Worm (Caenorhabditis elegans) whole organism, L4 larva: ENCODE data around the gene snpn-1.

Experiments used
- D1046.2 ChIP-seq: fragments of 200-800 bp; sonication (Bioruptor generic); IDR thresholded peaks from 2 replicates; pipeline ENCODE4 v1.3.6; 2022; ENCODE audit warnings: missing genetic modification characterization, missing compliant biosample characterization
- F10B5.3 ChIP-seq: sonication (generic microtip); optimal IDR thresholded peaks from 2 replicates; lab custom pipeline; 2016; ENCODE audit warnings: mild to moderate bottlenecking, missing genetic modification characterization, missing compliant biosample characterization
- F37D6.2 ChIP-seq: sonication (generic microtip); optimal IDR thresholded peaks from 2 replicates; lab custom pipeline; 2016; ENCODE audit warnings: mild to moderate bottlenecking, missing genetic modification characterization, missing compliant biosample characterization
- F44E2.7 ChIP-seq: fragments of 200-800 bp; sonication (Bioruptor generic); IDR thresholded peaks from 2 replicates; pipeline ENCODE4 v2.1.2; 2022; ENCODE audit warnings: missing genetic modification characterization, missing compliant biosample characterization
- ZK546.5 ChIP-seq, 2 experiments: sonication (generic microtip); optimal IDR thresholded peaks; 2 replicates each; lab custom pipeline; 2017; ENCODE audit warnings: missing biosample characterization in 2 of 2, missing genetic modification characterization in 2 of 2
- aly-2 ChIP-seq: sonication (generic microtip); optimal IDR thresholded peaks from 2 replicates; lab custom pipeline; 2018; ENCODE audit warnings: missing biosample characterization, missing genetic modification characterization
- arid-1 ChIP-seq: fragments of 200-800 bp; sonication (Bioruptor generic); conservative IDR thresholded peaks from 2 replicates; pipeline ENCODE4 v1.3.6; 2022; ENCODE audit warnings: missing genetic modification reagents, missing genetic modification characterization, missing compliant biosample characterization
- ceh-28 ChIP-seq: fragments of 150-350 bp; optimal IDR thresholded peaks from 2 replicates; lab custom pipeline; 2014; ENCODE audit warnings: missing biosample characterization, missing genetic modification reagents, missing genetic modification characterization
- ceh-32 ChIP-seq: sonication (generic microtip); optimal IDR thresholded peaks from 2 replicates; lab custom pipeline; 2016; ENCODE audit warnings: mild to moderate bottlenecking, missing genetic modification characterization, missing compliant biosample characterization; ENCODE audit not compliant: poor library complexity
- ceh-44 ChIP-seq: fragments of 200-800 bp; sonication (Bioruptor generic); IDR thresholded peaks from 2 replicates; pipeline ENCODE4 v1.3.6; 2022; ENCODE audit warnings: missing genetic modification reagents, missing genetic modification characterization, missing compliant biosample characterization
- ceh-82 ChIP-seq: sonication (generic microtip); optimal IDR thresholded peaks from 2 replicates; lab custom pipeline; 2017; ENCODE audit warnings: missing biosample characterization, missing genetic modification characterization
- ces-1 ChIP-seq: fragments of 150-350 bp; sonication (generic microtip); optimal IDR thresholded peaks from 4 replicates; lab custom pipeline; 2014; ENCODE audit warnings: missing biosample characterization, missing genetic modification reagents, missing genetic modification characterization
- ctbp-1 ChIP-seq: fragments of 200-800 bp; sonication (Bioruptor generic); IDR thresholded peaks from 2 replicates; pipeline ENCODE4 v1.3.6; 2022; ENCODE audit warnings: missing genetic modification reagents, missing genetic modification characterization, missing compliant biosample characterization
- daf-12 ChIP-seq: fragments of 150-350 bp; optimal IDR thresholded peaks from 2 replicates; lab custom pipeline; 2014; ENCODE audit warnings: missing biosample characterization, missing genetic modification reagents, missing genetic modification characterization
- daf-16 ChIP-seq, 3 experiments: sonication (generic microtip); optimal IDR thresholded peaks; 2 replicates each; lab custom pipeline; 2016 to 2017; ENCODE audit warnings: missing genetic modification characterization in 3 of 3, missing genetic modification reagents in 3 of 3, mild to moderate bottlenecking in 2 of 3, missing compliant biosample characterization in 2 of 3, missing biosample characterization in 1 of 3, moderate library complexity in 1 of 3
- daf-19 ChIP-seq: fragments of 200-800 bp; sonication (Bioruptor generic); conservative IDR thresholded peaks from 2 replicates; pipeline ENCODE4 v1.3.6; 2022; ENCODE audit warnings: missing genetic modification characterization, missing compliant biosample characterization
- dmd-6 ChIP-seq: fragments of 200-800 bp; sonication (Bioruptor generic); IDR thresholded peaks from 2 replicates; pipeline ENCODE4 v1.3.6; 2022; ENCODE audit warnings: missing genetic modification reagents, missing genetic modification characterization, missing compliant biosample characterization
- duxl-1 ChIP-seq: sonication (generic microtip); optimal IDR thresholded peaks from 2 replicates; lab custom pipeline; 2016; ENCODE audit warnings: mild to moderate bottlenecking, missing genetic modification characterization, moderate library complexity, missing compliant biosample characterization; ENCODE audit not compliant: poor library complexity
- dve-1 ChIP-seq: sonication (generic microtip); optimal IDR thresholded peaks from 2 replicates; lab custom pipeline; 2017; ENCODE audit warnings: antibody characterized with exemption, mild to moderate bottlenecking, missing genetic modification characterization, missing compliant biosample characterization; ENCODE audit not compliant: insufficient read depth
- egl-43 ChIP-seq: fragments of 200-800 bp; sonication (Bioruptor generic); IDR thresholded peaks from 2 replicates; pipeline ENCODE4 v1.3.6; 2022; ENCODE audit warnings: missing genetic modification reagents, missing genetic modification characterization, missing compliant biosample characterization
- fkh-10 ChIP-seq: fragments of 150-350 bp; optimal IDR thresholded peaks from 2 replicates; lab custom pipeline; 2014; ENCODE audit warnings: missing biosample characterization, missing genetic modification reagents, missing genetic modification characterization
- gei-8 ChIP-seq: fragments of 200-800 bp; sonication (Bioruptor generic); optimal IDR thresholded peaks from 2 replicates; lab custom pipeline; 2018; ENCODE audit warnings: mild to moderate bottlenecking, missing genetic modification characterization, missing compliant biosample characterization
- hlh-30 ChIP-seq: sonication (generic microtip); optimal IDR thresholded peaks from 2 replicates; lab custom pipeline; 2017; ENCODE audit warnings: antibody characterized with exemption, mild to moderate bottlenecking, missing genetic modification characterization, missing compliant biosample characterization; ENCODE audit not compliant: insufficient read depth
- jun-1 ChIP-seq: fragments of 150-350 bp; optimal IDR thresholded peaks from 2 replicates; lab custom pipeline; 2014; ENCODE audit warnings: missing biosample characterization, missing genetic modification reagents, missing genetic modification characterization
- lim-7 ChIP-seq: fragments of 200-800 bp; sonication (Bioruptor generic); IDR thresholded peaks from 2 replicates; pipeline ENCODE4 v1.3.6; 2022; ENCODE audit warnings: missing genetic modification characterization, missing compliant biosample characterization
- lin-1 ChIP-seq: fragments of 200-800 bp; sonication (Bioruptor generic); IDR thresholded peaks from 2 replicates; pipeline ENCODE4 v1.3.6; 2022; ENCODE audit warnings: missing genetic modification reagents, missing genetic modification characterization, missing compliant biosample characterization
- lir-3 ChIP-seq: sonication (generic microtip); optimal IDR thresholded peaks from 2 replicates; lab custom pipeline; 2016; ENCODE audit warnings: mild to moderate bottlenecking, missing genetic modification characterization, missing compliant biosample characterization
- mdl-1 ChIP-seq, 2 experiments: fragments of 150-350 bp in 1 of 2; sonication (generic microtip) in 1 of 2; optimal IDR thresholded peaks; 2 replicates each; lab custom pipeline; 2014 to 2017; ENCODE audit warnings: missing biosample characterization in 2 of 2, missing genetic modification characterization in 2 of 2
- mdt-29 ChIP-seq: fragments of 200-800 bp; sonication (Bioruptor generic); IDR thresholded peaks from 2 replicates; pipeline ENCODE4 v1.3.6; 2022; ENCODE audit warnings: missing genetic modification reagents, missing genetic modification characterization, missing compliant biosample characterization
- mxl-2 ChIP-seq: fragments of 200-800 bp; sonication (Bioruptor generic); conservative IDR thresholded peaks from 2 replicates; pipeline ENCODE4 v1.3.6; 2022; ENCODE audit warnings: missing genetic modification reagents, missing genetic modification characterization, missing compliant biosample characterization
- mxl-3 ChIP-seq: fragments of 200-800 bp; sonication (Bioruptor generic); optimal IDR thresholded peaks from 2 replicates; lab custom pipeline; 2018; ENCODE audit warnings: mild to moderate bottlenecking, missing genetic modification characterization, missing compliant biosample characterization
- nhr-237 ChIP-seq: sonication (generic microtip); optimal IDR thresholded peaks from 2 replicates; lab custom pipeline; 2017; ENCODE audit warnings: missing biosample characterization, missing genetic modification characterization
- nhr-25 ChIP-seq: sonication (generic microtip); optimal IDR thresholded peaks from 2 replicates; lab custom pipeline; 2017; ENCODE audit warnings: missing genetic modification characterization, mild to moderate bottlenecking, missing compliant biosample characterization, antibody characterized with exemption, moderate library complexity, borderline replicate concordance; ENCODE audit not compliant: insufficient read depth
- nhr-28 ChIP-seq: fragments of 150-350 bp; optimal IDR thresholded peaks from 2 replicates; lab custom pipeline; 2014; ENCODE audit warnings: missing biosample characterization, missing genetic modification characterization
- nhr-48 ChIP-seq: sonication (generic microtip); optimal IDR thresholded peaks from 2 replicates; lab custom pipeline; 2016; ENCODE audit warnings: mild to moderate bottlenecking, missing genetic modification characterization, missing compliant biosample characterization
- nhr-6 ChIP-seq: fragments of 150-350 bp; optimal IDR thresholded peaks from 2 replicates; lab custom pipeline; 2014; ENCODE audit warnings: missing biosample characterization, missing genetic modification characterization
- pha-4 ChIP-seq, 2 experiments: fragments of 150-350 bp in 1 of 2; fragments of 200-800 bp in 1 of 2; sonication (Bioruptor generic) in 1 of 2; IDR thresholded peaks in 1 of 2; optimal IDR thresholded peaks in 1 of 2; 2 replicates each; pipeline versions ENCODE4 v1.3.6 to Lab custom; 2014 to 2022; ENCODE audit warnings: missing genetic modification characterization in 2 of 2, missing genetic modification reagents in 2 of 2, missing biosample characterization in 1 of 2, missing compliant biosample characterization in 1 of 2
- pqm-1 ChIP-seq: sonication (generic microtip); optimal IDR thresholded peaks from 2 replicates; lab custom pipeline; 2017; ENCODE audit warnings: missing biosample characterization, missing genetic modification characterization
- sdz-12 ChIP-seq: fragments of 200-800 bp; sonication (Bioruptor generic); optimal IDR thresholded peaks from 2 replicates; lab custom pipeline; 2018; ENCODE audit warnings: mild to moderate bottlenecking, missing genetic modification characterization, missing compliant biosample characterization
- set-16 ChIP-seq: fragments of 200-800 bp; sonication (Bioruptor generic); IDR thresholded peaks from 2 replicates; pipeline ENCODE4 v1.3.6; 2022; ENCODE audit warnings: missing genetic modification reagents, missing genetic modification characterization, missing compliant biosample characterization
- snpc-1.2 ChIP-seq: fragments of 200-800 bp; sonication (Bioruptor generic); IDR thresholded peaks from 2 replicates; pipeline ENCODE4 v1.3.6; 2022; ENCODE audit warnings: missing genetic modification reagents, missing genetic modification characterization, missing compliant biosample characterization
- snpc-4 ChIP-seq: fragments of 150-350 bp; optimal IDR thresholded peaks from 2 replicates; lab custom pipeline; 2014; ENCODE audit warnings: missing biosample characterization, missing genetic modification characterization
- tag-97 ChIP-seq: fragments of 200-800 bp; sonication (Bioruptor generic); IDR thresholded peaks from 2 replicates; pipeline ENCODE4 v1.3.6; 2022; ENCODE audit warnings: missing genetic modification characterization, missing compliant biosample characterization
- unc-39 ChIP-seq: sonication (generic microtip); optimal IDR thresholded peaks from 2 replicates; lab custom pipeline; 2017; ENCODE audit warnings: missing biosample characterization, missing genetic modification characterization
- zfp-2 ChIP-seq: sonication (generic microtip); optimal IDR thresholded peaks from 2 replicates; lab custom pipeline; 2016; ENCODE audit warnings: mild to moderate bottlenecking, missing genetic modification characterization, missing compliant biosample characterization
- zfp-3 ChIP-seq: fragments of 200-800 bp; sonication (Bioruptor generic); conservative IDR thresholded peaks from 2 replicates; pipeline ENCODE4 v1.3.6; 2022; ENCODE audit warnings: missing genetic modification reagents, missing genetic modification characterization, missing compliant biosample characterization
- zip-2 ChIP-seq: fragments of 150-350 bp; optimal IDR thresholded peaks from 2 replicates; lab custom pipeline; 2014; ENCODE audit warnings: missing biosample characterization, missing genetic modification characterization
- ztf-11 ChIP-seq: fragments of 150-350 bp; optimal IDR thresholded peaks from 2 replicates; lab custom pipeline; 2014; ENCODE audit warnings: missing biosample characterization, missing genetic modification characterization
- ztf-7 ChIP-seq: fragments of 150-350 bp; optimal IDR thresholded peaks from 2 replicates; lab custom pipeline; 2014; ENCODE audit warnings: missing biosample characterization, missing genetic modification characterization

snpn-1 gene

ce11 chrIV:5090993-5091793 lies at the start of gene snpn-1, which contains the start of gene C02B10.4 (continued):
- TF ChIP-seq mdl-1 (tag; optimal IDR thresholded peaks at IDR 0.05; lab: Kevin White, UChicago): no peak
- no peak for TF ChIP-seq F44E2.7 (GFP tag; lab: Robert Waterston, UW)
- TF ChIP-seq daf-12 (tag; lab: Kevin White, UChicago): no peak
- peak; percentile 9 for TF ChIP-seq nhr-6 (tag; lab: Kevin White, UChicago)
- no peak for TF ChIP-seq nhr-28 (tag; lab: Kevin White, UChicago)
- 0 out of 2 replicates have a peak, but pooled peaks have one; percentile 34 for TF ChIP-seq arid-1 (GFP tag; lab: Robert Waterston, UW)
- TF ChIP-seq zip-2 (tag; lab: Kevin White, UChicago): no peak
- no peak for TF ChIP-seq ctbp-1 (GFP tag; lab: Robert Waterston, UW)
- no peak for TF ChIP-seq ztf-11 (tag; lab: Kevin White, UChicago)
- no peak for TF ChIP-seq ceh-44 (GFP tag; lab: Robert Waterston, UW)
- no peak for TF ChIP-seq nhr-25 (tag; lab: Kevin White, UChicago)
- TF ChIP-seq ceh-82 (tag; lab: Kevin White, UChicago): no peak
- TF ChIP-seq jun-1: no peak
- TF ChIP-seq snpc-4 (tag; lab: Kevin White, UChicago): no peak
- no peak for TF ChIP-seq F10B5.3
- no peak for TF ChIP-seq pha-4 (GFP tag; IDR thresholded peaks at IDR 0.05; lab: Robert Waterston, UW)
- peak; percentile 42 for TF ChIP-seq pha-4 (tag; optimal IDR thresholded peaks at IDR 0.05; lab: Kevin White, UChicago)
- no peak for TF ChIP-seq F37D6.2 (tag; lab: Kevin White, UChicago)
- TF ChIP-seq unc-39 (tag; lab: Kevin White, UChicago): no peak
- TF ChIP-seq daf-19 (GFP tag; lab: Robert Waterston, UW): no peak
- no peak for TF ChIP-seq ceh-32 (tag; lab: Kevin White, UChicago)
- TF ChIP-seq daf-16 (GFP tag; optimal IDR thresholded peaks at IDR 0.05; lab: Kevin White, UChicago): no peak
- TF ChIP-seq daf-16 (tag; optimal IDR thresholded peaks at IDR 0.05; lab: Kevin White, UChicago): no peak
- TF ChIP-seq set-16 (GFP tag; lab: Robert Waterston, UW): no peak
- TF ChIP-seq lim-7 (GFP tag; lab: Robert Waterston, UW): no peak
- TF ChIP-seq D1046.2 (GFP tag; lab: Robert Waterston, UW): no peak
- TF ChIP-seq mdt-29: no peak
- no peak for TF ChIP-seq lir-3 (tag; lab: Kevin White, UChicago)
- TF ChIP-seq aly-2: no peak
- no peak for TF ChIP-seq egl-43 (GFP tag; lab: Robert Waterston, UW)
- no peak for TF ChIP-seq sdz-12 (GFP tag; lab: Kevin White, UChicago)
- no peak for TF ChIP-seq gei-8
- TF ChIP-seq zfp-3: no peak
- no peak for TF ChIP-seq lin-1 (GFP tag; lab: Robert Waterston, UW)
- TF ChIP-seq nhr-48 (tag; lab: Kevin White, UChicago): no peak
- no peak for TF ChIP-seq pqm-1 (tag; lab: Kevin White, UChicago)
- no peak for TF ChIP-seq nhr-237 (tag; lab: Kevin White, UChicago)
- no peak for TF ChIP-seq dve-1 (tag; lab: Kevin White, UChicago)
- TF ChIP-seq fkh-10 (GFP tag; lab: Kevin White, UChicago): no peak
- TF ChIP-seq ceh-28 (tag; lab: Kevin White, UChicago): no peak
- no peak for TF ChIP-seq ztf-7 (tag; lab: Kevin White, UChicago)
- no peak for TF ChIP-seq zfp-2 (tag; lab: Kevin White, UChicago)
- peak; percentile 59; the same call in 1 of the 2 replicates for TF ChIP-seq snpc-1.2 (GFP tag; lab: Robert Waterston, UW)
- no peak for TF ChIP-seq ZK546.5 (tag; optimal IDR thresholded peaks at IDR 0.05; lab: Kevin White, UChicago)
- no peak for TF ChIP-seq tag-97 (GFP tag; lab: Robert Waterston, UW)
- TF ChIP-seq dmd-6: no peak
- no peak for TF ChIP-seq hlh-30
- peak; percentile 47 for TF ChIP-seq ces-1 (GFP tag; lab: Kevin White, UChicago)
- no peak for TF ChIP-seq duxl-1 (tag; lab: Kevin White, UChicago)
- no peak for TF ChIP-seq mxl-3 (GFP tag; lab: Kevin White, UChicago)
- TF ChIP-seq mxl-2 (GFP tag; lab: Robert Waterston, UW): no peak
